Worm (Caenorhabditis elegans) whole organism, young adult: ENCODE measurements around the gene nhr-87.

ENCODE experiments used
- B0035.1 ChIP-seq: sonication (generic microtip); optimal IDR thresholded peaks from 2 replicates; lab custom pipeline; 2016; ENCODE audit warnings: missing genetic modification characterization, mild to moderate bottlenecking, missing compliant biosample characterization, missing genotype, missing genetic modification reagents
- C17E4.6 ChIP-seq: fragments of 200-800 bp; sonication (Bioruptor generic); IDR thresholded peaks from 2 replicates; pipeline ENCODE4 v1.3.6; 2022; ENCODE audit warnings: missing genetic modification reagents, missing genetic modification characterization, missing compliant biosample characterization
- D2030.7 ChIP-seq: fragments of 200-800 bp; sonication (Bioruptor generic); IDR thresholded peaks from 2 replicates; pipeline ENCODE4 v1.3.6; 2022; ENCODE audit warnings: missing genetic modification reagents, missing genetic modification characterization, missing compliant biosample characterization
- F10E7.11 ChIP-seq: sonication (generic microtip); optimal IDR thresholded peaks from 2 replicates; lab custom pipeline; 2017; ENCODE audit warnings: mild to moderate bottlenecking, missing genetic modification characterization, moderate library complexity, missing compliant biosample characterization
- F22D6.2 ChIP-seq: sonication (generic microtip); optimal IDR thresholded peaks from 2 replicates; lab custom pipeline; 2016; ENCODE audit warnings: mild to moderate bottlenecking, missing genetic modification characterization, missing compliant biosample characterization
- F23B12.7 ChIP-seq: sonication (generic microtip); optimal IDR thresholded peaks from 2 replicates; lab custom pipeline; 2017; ENCODE audit warnings: missing genetic modification characterization, mild to moderate bottlenecking, missing compliant biosample characterization, antibody characterized with exemption, moderate library complexity; ENCODE audit not compliant: insufficient read depth
- F39B2.1 ChIP-seq: fragments of 200-800 bp; sonication (Bioruptor generic); IDR thresholded peaks from 2 replicates; pipeline ENCODE4 v1.3.6; 2022; ENCODE audit warnings: missing genetic modification reagents, missing genetic modification characterization, missing compliant biosample characterization
- F55B11.4 ChIP-seq: sonication (generic microtip); optimal IDR thresholded peaks from 2 replicates; lab custom pipeline; 2016; ENCODE audit warnings: missing compliant biosample characterization, missing genetic modification characterization, borderline replicate concordance; ENCODE audit not compliant: insufficient read depth
- F57C9.4 ChIP-seq: sonication (generic microtip); optimal IDR thresholded peaks from 2 replicates; lab custom pipeline; 2017; ENCODE audit warnings: mild to moderate bottlenecking, missing genetic modification characterization, missing compliant biosample characterization
- K11D2.4 ChIP-seq: fragments of 200-800 bp; sonication (Bioruptor generic); IDR thresholded peaks from 2 replicates; pipeline ENCODE4 v1.3.6; 2022; ENCODE audit warnings: missing genetic modification reagents, missing genetic modification characterization, missing compliant biosample characterization
- K12H6.12 ChIP-seq: fragments of 200-800 bp; sonication (Bioruptor generic); optimal IDR thresholded peaks from 2 replicates; lab custom pipeline; 2018; ENCODE audit warnings: mild to moderate bottlenecking, missing genetic modification characterization, missing compliant biosample characterization
- Y79H2A.3 ChIP-seq: fragments of 200-800 bp; sonication (Bioruptor generic); conservative IDR thresholded peaks from 2 replicates; pipeline ENCODE4 v1.3.6; 2022; ENCODE audit warnings: missing genetic modification reagents, missing genetic modification characterization, missing compliant biosample characterization
- aptf-2 ChIP-seq: fragments of 200-800 bp; sonication (Bioruptor generic); conservative IDR thresholded peaks from 2 replicates; pipeline ENCODE4 v1.3.6; 2022; ENCODE audit warnings: missing genetic modification reagents, missing genetic modification characterization, missing compliant biosample characterization
- athp-1 ChIP-seq: sonication (generic microtip); optimal IDR thresholded peaks from 2 replicates; lab custom pipeline; 2017; ENCODE audit warnings: mild to moderate bottlenecking, missing genetic modification characterization, missing compliant biosample characterization
- attf-3 ChIP-seq: fragments of 200-800 bp; sonication (Bioruptor generic); conservative IDR thresholded peaks from 2 replicates; pipeline ENCODE4 v1.3.6; 2022; ENCODE audit warnings: missing genetic modification reagents, missing genetic modification characterization, missing compliant biosample characterization
- attf-5 ChIP-seq: fragments of 200-800 bp; sonication (Bioruptor generic); optimal IDR thresholded peaks from 2 replicates; lab custom pipeline; 2018; ENCODE audit warnings: mild to moderate bottlenecking, missing genetic modification characterization, missing compliant biosample characterization
- attf-6 ChIP-seq: fragments of 200-800 bp; sonication (Bioruptor generic); IDR thresholded peaks from 2 replicates; pipeline ENCODE4 v1.3.6; 2022; ENCODE audit warnings: missing genetic modification reagents, missing genetic modification characterization, missing compliant biosample characterization
- bed-2 ChIP-seq: fragments of 200-800 bp; sonication (Bioruptor generic); IDR thresholded peaks from 2 replicates; pipeline ENCODE4 v1.3.6; 2022; ENCODE audit warnings: missing genetic modification reagents, missing genetic modification characterization, missing compliant biosample characterization
- cebp-1 ChIP-seq, 2 experiments: fragments of 200-800 bp in 1 of 2; sonication (Bioruptor generic) in 1 of 2; sonication (generic microtip) in 1 of 2; IDR thresholded peaks in 1 of 2; optimal IDR thresholded peaks in 1 of 2; 2 replicates each; pipeline versions ENCODE4 v1.3.6 to Lab custom; 2017 to 2022; ENCODE audit warnings: missing compliant biosample characterization in 2 of 2, missing genetic modification characterization in 2 of 2, mild to moderate bottlenecking in 1 of 2, missing genetic modification reagents in 1 of 2, moderate library complexity in 1 of 2
- cebp-2 ChIP-seq: fragments of 200-800 bp; sonication (Bioruptor generic); IDR thresholded peaks from 2 replicates; pipeline ENCODE4 v1.3.6; 2022; ENCODE audit warnings: missing genetic modification characterization, missing compliant biosample characterization
- ceh-58 ChIP-seq: fragments of 200-800 bp; sonication (Bioruptor generic); IDR thresholded peaks from 2 replicates; pipeline ENCODE4 v1.3.6; 2022; ENCODE audit warnings: missing genetic modification characterization, missing compliant biosample characterization
- ceh-79 ChIP-seq: sonication (generic microtip); optimal IDR thresholded peaks from 2 replicates; lab custom pipeline; 2017; ENCODE audit warnings: mild to moderate bottlenecking, missing genetic modification characterization, missing compliant biosample characterization
- die-1 ChIP-seq: sonication (generic microtip); optimal IDR thresholded peaks from 2 replicates; lab custom pipeline; 2016; ENCODE audit warnings: missing genotype, mild to moderate bottlenecking, missing genetic modification characterization, missing compliant biosample characterization
- dox-1 ChIP-seq: fragments of 200-800 bp; sonication (Bioruptor generic); IDR thresholded peaks from 2 replicates; pipeline ENCODE4 v1.3.6; 2022; ENCODE audit warnings: missing genetic modification reagents, missing genetic modification characterization, missing compliant biosample characterization
- efl-1 ChIP-seq: fragments of 150-350 bp; optimal IDR thresholded peaks from 2 replicates; lab custom pipeline; 2014; ENCODE audit warnings: missing biosample characterization, missing genetic modification reagents, missing genetic modification characterization
- gei-17 ChIP-seq: fragments of 200-800 bp; sonication (Bioruptor generic); optimal IDR thresholded peaks from 2 replicates; lab custom pipeline; 2018; ENCODE audit warnings: mild to moderate bottlenecking, missing genetic modification characterization, missing compliant biosample characterization
- hlh-26 ChIP-seq: fragments of 200-800 bp; sonication (Bioruptor generic); conservative IDR thresholded peaks from 2 replicates; pipeline ENCODE4 v1.3.6; 2022; ENCODE audit warnings: missing genetic modification reagents, missing genetic modification characterization, missing compliant biosample characterization
- hmg-1.2 ChIP-seq: fragments of 200-800 bp; sonication (Bioruptor generic); IDR thresholded peaks from 2 replicates; pipeline ENCODE4 v1.3.6; 2022; ENCODE audit warnings: missing genetic modification reagents, missing genetic modification characterization, missing compliant biosample characterization
- hrde-1 ChIP-seq: sonication (generic microtip); optimal IDR thresholded peaks from 2 replicates; lab custom pipeline; 2016; ENCODE audit warnings: missing genetic modification characterization, mild to moderate bottlenecking, missing compliant biosample characterization, moderate library complexity, missing genotype, missing genetic modification reagents, borderline replicate concordance
- lin-40 ChIP-seq: sonication (generic microtip); optimal IDR thresholded peaks from 2 replicates; lab custom pipeline; 2016; ENCODE audit warnings: missing genetic modification characterization, mild to moderate bottlenecking, missing compliant biosample characterization, missing genotype, missing genetic modification reagents
- madf-3 ChIP-seq: fragments of 200-800 bp; sonication (Bioruptor generic); IDR thresholded peaks from 2 replicates; pipeline ENCODE4 v1.3.6; 2022; ENCODE audit warnings: missing genetic modification reagents, missing genetic modification characterization, missing compliant biosample characterization
- mxl-1 ChIP-seq: sonication (generic microtip); optimal IDR thresholded peaks from 2 replicates; lab custom pipeline; 2016; ENCODE audit warnings: missing genetic modification characterization, missing compliant biosample characterization
- nfyb-1 ChIP-seq: fragments of 200-800 bp; sonication (Bioruptor generic); IDR thresholded peaks from 2 replicates; pipeline ENCODE4 v1.3.6; 2022; ENCODE audit warnings: missing genetic modification reagents, missing genetic modification characterization, missing compliant biosample characterization
- nhr-80 ChIP-seq: sonication (generic microtip); optimal IDR thresholded peaks from 2 replicates; lab custom pipeline; 2016; ENCODE audit warnings: missing genetic modification characterization, missing compliant biosample characterization
- nhr-90 ChIP-seq: sonication (generic microtip); optimal IDR thresholded peaks from 2 replicates; lab custom pipeline; 2016; ENCODE audit warnings: missing genotype, mild to moderate bottlenecking, missing genetic modification characterization, missing compliant biosample characterization
- somi-1 ChIP-seq: fragments of 200-800 bp; sonication (Bioruptor generic); optimal IDR thresholded peaks from 2 replicates; lab custom pipeline; 2018; ENCODE audit warnings: mild to moderate bottlenecking, missing genetic modification characterization, missing compliant biosample characterization
- tlf-1 ChIP-seq: fragments of 200-800 bp; sonication (Bioruptor generic); optimal IDR thresholded peaks from 2 replicates; lab custom pipeline; 2018; ENCODE audit warnings: mild to moderate bottlenecking, missing genetic modification characterization, missing compliant biosample characterization
- zfh-2 ChIP-seq: fragments of 200-800 bp; sonication (Bioruptor generic); conservative IDR thresholded peaks from 2 replicates; pipeline ENCODE4 v1.3.6; 2022; ENCODE audit warnings: missing genetic modification reagents, missing genetic modification characterization, missing compliant biosample characterization
- ztf-18 ChIP-seq: sonication (generic microtip); optimal IDR thresholded peaks from 2 replicates; lab custom pipeline; 2016; ENCODE audit warnings: missing genotype, mild to moderate bottlenecking, missing genetic modification characterization, missing compliant biosample characterization
- ztf-22 ChIP-seq: fragments of 200-800 bp; sonication (Bioruptor generic); optimal IDR thresholded peaks from 2 replicates; lab custom pipeline; 2018; ENCODE audit warnings: mild to moderate bottlenecking, missing genetic modification characterization, moderate library complexity, missing compliant biosample characterization

Gene nhr-87

ce11 chrIV:1649794-1650193, 26.0 kb downstream of the nhr-87 start (continued):
- TF ChIP-seq F39B2.1 = no peak
- no peak for TF ChIP-seq K11D2.4 (GFP tag; lab: Robert Waterston, UW)
- no peak for TF ChIP-seq tlf-1
- no peak for TF ChIP-seq attf-6 (GFP tag; lab: Robert Waterston, UW)
- no peak for TF ChIP-seq B0035.1 (tag; lab: Kevin White, UChicago)
- no peak for TF ChIP-seq hrde-1 (tag; lab: Kevin White, UChicago)
- TF ChIP-seq cebp-1 (GFP tag; IDR thresholded peaks at IDR 0.05; lab: Robert Waterston, UW) = no peak
- peak; percentile 33 for TF ChIP-seq cebp-1 (tag; optimal IDR thresholded peaks at IDR 0.05; lab: Kevin White, UChicago)
- TF ChIP-seq F10E7.11 = no peak
- TF ChIP-seq nfyb-1 = no peak
- no peak for TF ChIP-seq efl-1
- TF ChIP-seq athp-1 (tag; lab: Kevin White, UChicago) = no peak
- no peak for TF ChIP-seq ceh-58 (GFP tag; lab: Robert Waterston, UW)
- no peak for TF ChIP-seq D2030.7 (GFP tag; lab: Robert Waterston, UW)
- TF ChIP-seq zfh-2 = peak; percentile 31; the same call in 1 of the 2 replicates
- TF ChIP-seq F23B12.7 = peak; percentile 49
- TF ChIP-seq, all 124 proteins: peak for 6

ce11 chrIV:1655312-1655711, 31.5 kb downstream of the nhr-87 start:
- TF ChIP-seq ztf-22 (no peak), ztf-18 (tag; lab: Kevin White, UChicago) (no peak), gei-17 (GFP tag; lab: Kevin White, UChicago) (no peak), mxl-1 (no peak), F23B12.7 (peak; percentile 36), hmg-1.2 (GFP tag; lab: Robert Waterston, UW) (peak; percentile 37; the same call in 1 of the 2 replicates), cebp-1 (GFP tag; IDR thresholded peaks at IDR 0.05; lab: Robert Waterston, UW) (no peak), cebp-1 (tag; optimal IDR thresholded peaks at IDR 0.05; lab: Kevin White, UChicago) (peak; percentile 4), attf-6 (GFP tag; lab: Robert Waterston, UW) (no peak), die-1 (tag; lab: Kevin White, UChicago) (no peak), D2030.7 (GFP tag; lab: Robert Waterston, UW) (no peak), lin-40 (peak; percentile 35), nhr-90 (tag; lab: Kevin White, UChicago) (no peak), F55B11.4 (no peak), ceh-79 (no peak), cebp-2 (GFP tag; lab: Robert Waterston, UW) (no peak), madf-3 (GFP tag; lab: Robert Waterston, UW) (no peak), nhr-80 (tag; lab: Kevin White, UChicago) (peak; percentile 49), K12H6.12 (tag; lab: Kevin White, UChicago) (no peak), F57C9.4 (no peak), somi-1 (no peak), attf-5 (peak; percentile 31), F22D6.2 (tag; lab: Kevin White, UChicago) (no peak), dox-1 (GFP tag; lab: Robert Waterston, UW) (peak; percentile 35; the same call in 1 of the 2 replicates), bed-2 (GFP tag; lab: Robert Waterston, UW) (no peak)

ce11 chrIV:1657069-1657468, 33.2 kb downstream of the nhr-87 start:
- peak; percentile 15; the same call in 1 of the 2 replicates for TF ChIP-seq attf-3 (GFP tag; lab: Robert Waterston, UW)
- 0 out of 2 replicates have a peak, but pooled peaks have one; percentile 22 for TF ChIP-seq F39B2.1
- no peak for TF ChIP-seq F57C9.4
- TF ChIP-seq zfh-2 = 0 out of 2 replicates have a peak, but pooled peaks have one; percentile 35
- no peak for TF ChIP-seq C17E4.6 (GFP tag; lab: Robert Waterston, UW)
- 0 out of 2 replicates have a peak, but pooled peaks have one; percentile 39 for TF ChIP-seq aptf-2 (GFP tag; lab: Robert Waterston, UW)
- no peak for TF ChIP-seq hlh-26 (GFP tag; lab: Robert Waterston, UW)
- TF ChIP-seq nfyb-1 = 0 out of 2 replicates have a peak, but pooled peaks have one; percentile 51
- TF ChIP-seq F23B12.7 = no peak
- no peak for TF ChIP-seq Y79H2A.3 (GFP tag; lab: Robert Waterston, UW)
